Fruit fly (Drosophila melanogaster) whole organism, embryonic: ENCODE results near the gene Cmtr1.

ENCODE experiments used
- ATbp ChIP-seq: fragments of 200-800 bp; sonication (Bioruptor generic); optimal IDR thresholded peaks from 2 replicates; lab custom pipeline; 2017; ENCODE audit warnings: missing biosample characterization, mild to moderate bottlenecking, missing genetic modification characterization, missing genetic modification reagents
- Aef1 ChIP-seq: fragments of 200-800 bp; sonication (Bioruptor generic); IDR thresholded peaks from 3 replicates; pipeline ENCODE4 v1.3.6; 2022; ENCODE audit warnings: missing biosample characterization, missing genetic modification characterization
- Bgb ChIP-seq: fragments of 200-800 bp; sonication (Bioruptor generic); IDR thresholded peaks from 2 replicates; pipeline ENCODE4 v1.3.6; 2022; ENCODE audit warnings: missing biosample characterization, missing genetic modification characterization; ENCODE audit not compliant: partially characterized antibody
- Bteb2 ChIP-seq: fragments of 200-800 bp; sonication (Bioruptor generic); optimal IDR thresholded peaks from 2 replicates; lab custom pipeline; 2016; ENCODE audit warnings: missing biosample characterization, missing genetic modification characterization
- CG10431 ChIP-seq: fragments of 200-800 bp; sonication (Bioruptor generic); optimal IDR thresholded peaks from 3 replicates; lab custom pipeline; 2018; ENCODE audit warnings: missing biosample characterization, mild to moderate bottlenecking, missing genetic modification characterization
- CG11398 ChIP-seq: fragments of 200-800 bp; sonication (Bioruptor generic); optimal IDR thresholded peaks from 2 replicates; lab custom pipeline; 2016; ENCODE audit warnings: missing biosample characterization, missing genetic modification characterization
- CG11504 ChIP-seq: fragments of 200-800 bp; sonication (Bioruptor generic); optimal IDR thresholded peaks from 3 replicates; lab custom pipeline; 2019; ENCODE audit warnings: missing biosample characterization, mild to moderate bottlenecking, missing genetic modification characterization, moderate library complexity
- CG1603 ChIP-seq: fragments of 200-800 bp; sonication (Bioruptor generic); optimal IDR thresholded peaks from 2 replicates; lab custom pipeline; 2019; ENCODE audit warnings: missing biosample characterization, mild to moderate bottlenecking, missing genetic modification characterization, moderate library complexity
- CG17328 ChIP-seq: fragments of 200-800 bp; sonication (Bioruptor generic); IDR thresholded peaks from 2 replicates; pipeline ENCODE4 v1.3.6; 2022; ENCODE audit warnings: missing biosample characterization, missing genetic modification characterization
- CG17385 ChIP-seq: fragments of 200-800 bp; sonication (Bioruptor generic); optimal IDR thresholded peaks from 3 replicates; lab custom pipeline; 2018; ENCODE audit warnings: missing biosample characterization, mild to moderate bottlenecking, missing genetic modification characterization
- CG18619 ChIP-seq: fragments of 200-800 bp; sonication (Bioruptor generic); optimal IDR thresholded peaks from 3 replicates; lab custom pipeline; 2017; ENCODE audit warnings: missing biosample characterization, mild to moderate bottlenecking, missing genetic modification characterization
- CG2129 ChIP-seq: fragments of 200-800 bp; sonication (Bioruptor generic); IDR thresholded peaks from 2 replicates; pipeline ENCODE4 v1.3.6; 2022; ENCODE audit warnings: missing biosample characterization, missing genetic modification characterization; ENCODE audit not compliant: partially characterized antibody
- CG3847 ChIP-seq: fragments of 200-800 bp; sonication (Bioruptor generic); IDR thresholded peaks from 2 replicates; pipeline ENCODE4 v1.3.6; 2022; ENCODE audit warnings: missing biosample characterization, missing genetic modification characterization
- CG4328 ChIP-seq: fragments of 200-800 bp; sonication (Bioruptor generic); optimal IDR thresholded peaks from 3 replicates; lab custom pipeline; 2017; ENCODE audit warnings: missing biosample characterization, missing genetic modification reagents, missing genetic modification characterization
- CG43689 ChIP-seq: fragments of 200-800 bp; sonication (Bioruptor generic); IDR thresholded peaks from 2 replicates; pipeline ENCODE4 v1.3.6; 2022; ENCODE audit warnings: missing biosample characterization, missing genetic modification characterization
- CG4617 ChIP-seq: fragments of 200-800 bp; sonication (Bioruptor generic); optimal IDR thresholded peaks from 3 replicates; lab custom pipeline; 2016; ENCODE audit warnings: missing biosample characterization, missing genetic modification characterization, borderline replicate concordance
- CG6689 ChIP-seq: fragments of 200-800 bp; sonication (Bioruptor generic); IDR thresholded peaks from 2 replicates; pipeline ENCODE4 v1.3.6; 2022; ENCODE audit warnings: missing biosample characterization, missing genetic modification characterization
- CG6854 ChIP-seq: fragments of 200-800 bp; sonication (Bioruptor generic); optimal IDR thresholded peaks from 3 replicates; lab custom pipeline; 2017; ENCODE audit warnings: missing biosample characterization, mild to moderate bottlenecking, missing genetic modification characterization
- CG8089 ChIP-seq: fragments of 200-800 bp; sonication (Bioruptor generic); optimal IDR thresholded peaks from 3 replicates; lab custom pipeline; 2016; ENCODE audit warnings: missing biosample characterization, missing genetic modification characterization
- CG8478 ChIP-seq: fragments of >200 bp; optimal IDR thresholded peaks from 2 replicates; lab custom pipeline; 2018
- CG9797 ChIP-seq: fragments of 200-800 bp; sonication (Bioruptor generic); optimal IDR thresholded peaks from 3 replicates; lab custom pipeline; 2018; ENCODE audit warnings: missing biosample characterization, mild to moderate bottlenecking, missing genetic modification characterization
- CrebB ChIP-seq: fragments of 200-800 bp; sonication (Bioruptor generic); optimal IDR thresholded peaks from 3 replicates; lab custom pipeline; 2018; ENCODE audit warnings: missing biosample characterization, mild to moderate bottlenecking, missing genetic modification characterization
- Ets97D ChIP-seq: fragments of 200-800 bp; sonication (Bioruptor generic); optimal IDR thresholded peaks from 3 replicates; lab custom pipeline; 2016; ENCODE audit warnings: missing biosample characterization, missing genetic modification characterization
- MBD-R2 ChIP-seq: fragments of 200-800 bp; sonication (Bioruptor generic); IDR thresholded peaks from 2 replicates; pipeline ENCODE4 v1.3.6; 2022; ENCODE audit warnings: missing biosample characterization, missing genetic modification characterization
- Meics ChIP-seq: fragments of 200-800 bp; sonication (Bioruptor generic); optimal IDR thresholded peaks from 2 replicates; lab custom pipeline; 2017; ENCODE audit warnings: missing biosample characterization, mild to moderate bottlenecking, missing genetic modification characterization
- PHDP ChIP-seq: fragments of 200-800 bp; sonication (Bioruptor generic); optimal IDR thresholded peaks from 3 replicates; lab custom pipeline; 2018; ENCODE audit warnings: missing biosample characterization, mild to moderate bottlenecking, missing genetic modification characterization, moderate library complexity
- Sin3A ChIP-seq: fragments of >200 bp; optimal IDR thresholded peaks from 2 replicates; lab custom pipeline; 2018
- Trl ChIP-seq, 3 experiments: fragments of >200 bp in 2 of 3; fragments of 200-800 bp in 1 of 3; sonication (Bioruptor generic) in 1 of 3; optimal IDR thresholded peaks; 2 replicates in 1 of 3; 3 replicates in 2 of 3; lab custom pipeline; 2016 to 2017; ENCODE audit warnings: missing biosample characterization in 1 of 3, missing genetic modification characterization in 1 of 3
- Usf ChIP-seq: fragments of 200-800 bp; sonication (Bioruptor generic); optimal IDR thresholded peaks from 2 replicates; lab custom pipeline; 2017; ENCODE audit warnings: missing genotype, missing biosample characterization, missing genetic modification characterization
- Xrp1 ChIP-seq: fragments of 200-800 bp; sonication (Bioruptor generic); IDR thresholded peaks from 2 replicates; pipeline ENCODE4 v1.3.6; 2022; ENCODE audit warnings: missing biosample characterization, missing genetic modification characterization
- bcd ChIP-seq: fragments of 200-800 bp; sonication (Bioruptor generic); optimal IDR thresholded peaks from 2 replicates; lab custom pipeline; 2017; ENCODE audit warnings: missing biosample characterization, mild to moderate bottlenecking, missing genetic modification characterization
- bsh ChIP-seq, 2 experiments: fragments of 200-800 bp; sonication (Bioruptor generic); optimal IDR thresholded peaks; 2 replicates each; lab custom pipeline; 2017 to 2018; ENCODE audit warnings: mild to moderate bottlenecking in 2 of 2, missing biosample characterization in 2 of 2, missing genetic modification characterization in 2 of 2, moderate library complexity in 1 of 2
- caup ChIP-seq: fragments of 200-800 bp; sonication (Bioruptor generic); optimal IDR thresholded peaks from 3 replicates; lab custom pipeline; 2017; ENCODE audit warnings: missing biosample characterization, mild to moderate bottlenecking, missing genetic modification characterization, moderate library complexity; ENCODE audit not compliant: severe bottlenecking
- corto ChIP-seq: fragments of 200-800 bp; sonication (Bioruptor generic); optimal IDR thresholded peaks from 2 replicates; lab custom pipeline; 2016; ENCODE audit warnings: missing biosample characterization, mild to moderate bottlenecking, missing genetic modification characterization, moderate library complexity
- fd102C ChIP-seq: fragments of 200-800 bp; sonication (Bioruptor generic); optimal IDR thresholded peaks from 2 replicates; lab custom pipeline; 2018; ENCODE audit warnings: missing biosample characterization, mild to moderate bottlenecking, missing genetic modification characterization, moderate library complexity
- inv ChIP-seq: fragments of 200-800 bp; sonication (Bioruptor generic); IDR thresholded peaks from 2 replicates; pipeline ENCODE4 v1.3.6; 2022; ENCODE audit warnings: missing biosample characterization, missing genetic modification characterization; ENCODE audit not compliant: partially characterized antibody
- ken ChIP-seq: fragments of 200-800 bp; sonication (Bioruptor generic); IDR thresholded peaks from 3 replicates; pipeline ENCODE4 v1.3.6; 2022; ENCODE audit warnings: missing biosample characterization, missing genetic modification characterization
- mam ChIP-seq: fragments of 200-800 bp; sonication (Bioruptor generic); optimal IDR thresholded peaks from 3 replicates; lab custom pipeline; 2016; ENCODE audit warnings: missing biosample characterization, missing genetic modification characterization
- p53 ChIP-seq: fragments of 200-800 bp; sonication (Bioruptor generic); optimal IDR thresholded peaks from 2 replicates; lab custom pipeline; 2016; ENCODE audit warnings: missing biosample characterization, missing genetic modification characterization
- pum ChIP-seq: fragments of 200-800 bp; sonication (Bioruptor generic); optimal IDR thresholded peaks from 2 replicates; lab custom pipeline; 2016; ENCODE audit warnings: missing biosample characterization, missing genetic modification characterization
- pzg ChIP-seq: fragments of 200-800 bp; sonication (Bioruptor generic); optimal IDR thresholded peaks from 3 replicates; lab custom pipeline; 2018; ENCODE audit warnings: missing biosample characterization, mild to moderate bottlenecking, missing genetic modification characterization, moderate library complexity
- ranshi ChIP-seq: fragments of 200-800 bp; sonication (Bioruptor generic); IDR thresholded peaks from 2 replicates; pipeline ENCODE4 v1.3.6; 2022; ENCODE audit warnings: missing biosample characterization, missing genetic modification characterization
- row ChIP-seq: fragments of 200-800 bp; sonication (Bioruptor generic); IDR thresholded peaks from 3 replicates; pipeline ENCODE4 v1.3.6; 2022; ENCODE audit warnings: missing biosample characterization, missing genetic modification characterization
- salm ChIP-seq: fragments of 200-800 bp; sonication (Bioruptor generic); optimal IDR thresholded peaks from 2 replicates; lab custom pipeline; 2018; ENCODE audit warnings: missing biosample characterization, mild to moderate bottlenecking, missing genetic modification characterization
- sob ChIP-seq: fragments of 200-800 bp; sonication (Bioruptor generic); IDR thresholded peaks from 2 replicates; pipeline ENCODE4 v1.3.6; 2022; ENCODE audit warnings: missing biosample characterization, missing genetic modification characterization
- trem ChIP-seq: fragments of 200-800 bp; optimal IDR thresholded peaks from 3 replicates; lab custom pipeline; 2019; ENCODE audit warnings: missing biosample characterization, mild to moderate bottlenecking, missing genetic modification characterization, moderate library complexity
- tx ChIP-seq: fragments of 200-800 bp; sonication (Bioruptor generic); optimal IDR thresholded peaks from 2 replicates; lab custom pipeline; 2016; ENCODE audit warnings: missing biosample characterization, missing genetic modification characterization
- unc-4 ChIP-seq: fragments of 200-800 bp; sonication (Bioruptor generic); IDR thresholded peaks from 2 replicates; pipeline ENCODE4 v1.3.6; 2022; ENCODE audit warnings: missing biosample characterization, missing genetic modification characterization; ENCODE audit not compliant: partially characterized antibody
- zen2 ChIP-seq: fragments of 200-800 bp; sonication (Bioruptor generic); IDR thresholded peaks from 3 replicates; pipeline ENCODE4 v1.3.6; 2022; ENCODE audit warnings: missing biosample characterization, missing genetic modification characterization; ENCODE audit not compliant: partially characterized antibody
- zf30C ChIP-seq: fragments of 200-800 bp; sonication (Bioruptor generic); optimal IDR thresholded peaks from 3 replicates; lab custom pipeline; 2018; ENCODE audit warnings: missing biosample characterization, mild to moderate bottlenecking, missing genetic modification characterization

Cmtr1 gene

dm6 chrX:4105830-4106233 is 5.0 kb upstream of the Cmtr1 start, which contains the start of gene cib (continued):
- TF ChIP-seq sob (GFP tag; lab: Robert Waterston, UW), result peak; percentile 63
- TF ChIP-seq CG18619, result peak; percentile 9
- TF ChIP-seq CG4617, result no peak
- peak; percentile 43 for TF ChIP-seq CG17385
- TF ChIP-seq CG8478 (lab: Kevin White, UChicago), result peak; percentile 19
- peak; percentile 87 for TF ChIP-seq trem (tag; lab: Kevin White, UChicago)
- peak; percentile 67; the same call in 2 of the 3 replicates for TF ChIP-seq zen2
- TF ChIP-seq CrebB (tag; lab: Kevin White, UChicago), result no peak
- TF ChIP-seq caup, result peak; percentile 64
- TF ChIP-seq ken (GFP tag; lab: Robert Waterston, UW), result 0 out of 3 replicates have a peak, but pooled peaks have one; percentile 39
- peak; percentile 15 for TF ChIP-seq Meics (GFP tag; lab: Kevin White, UChicago)
- peak; percentile 8 for TF ChIP-seq bcd (GFP tag; lab: Kevin White, UChicago)
- peak; percentile 89 for TF ChIP-seq Bgb (GFP tag; lab: Robert Waterston, UW)
- TF ChIP-seq MBD-R2 (GFP tag; lab: Robert Waterston, UW), result peak; percentile 55
- no peak for TF ChIP-seq pum
- TF ChIP-seq inv (GFP tag; lab: Robert Waterston, UW), result peak; percentile 68; the same call in 1 of the 2 replicates
- peak; percentile 60 for TF ChIP-seq CG2129 (GFP tag; lab: Robert Waterston, UW)
- TF ChIP-seq salm, result peak; percentile 25
- peak; percentile 45 for TF ChIP-seq ATbp (GFP tag; lab: Kevin White, UChicago)
- TF ChIP-seq CG1603 (tag; lab: Kevin White, UChicago), result peak; percentile 90
- peak; percentile 6 for TF ChIP-seq CG8089 (GFP tag; lab: Kevin White, UChicago)
- TF ChIP-seq Ets97D (GFP tag; lab: Kevin White, UChicago), result peak; percentile 83
- no peak for TF ChIP-seq Trl (optimal IDR thresholded peaks at IDR 0.05; lab: Kevin White, UChicago)
- peak; percentile 47 for TF ChIP-seq Trl (GFP tag; optimal IDR thresholded peaks at IDR 0.05; lab: Kevin White, UChicago)
- peak; percentile 33 for TF ChIP-seq CG11398
- TF ChIP-seq CG11504, result peak; percentile 35
- no peak for TF ChIP-seq Aef1 (GFP tag; lab: Robert Waterston, UW)
- no peak for TF ChIP-seq Bteb2 (GFP tag; lab: Kevin White, UChicago)
- peak; percentile 28 for TF ChIP-seq tx (GFP tag; lab: Kevin White, UChicago)
- TF ChIP-seq CG4328 (GFP tag; lab: Kevin White, UChicago), result no peak
- peak; percentile 77 for TF ChIP-seq unc-4 (GFP tag; lab: Robert Waterston, UW)
- TF ChIP-seq fd102C (GFP tag; lab: Kevin White, UChicago), result no peak
- peak; percentile 81 for TF ChIP-seq CG3847 (GFP tag; lab: Robert Waterston, UW)
- peak; percentile 31; the same call in 1 of the 2 replicates for TF ChIP-seq Xrp1 (GFP tag; lab: Robert Waterston, UW)
- TF ChIP-seq CG17328 (GFP tag; lab: Robert Waterston, UW), result no peak
- peak; percentile 39; the same call in 1 of the 2 replicates for TF ChIP-seq CG6689 (GFP tag; lab: Robert Waterston, UW)
- TF ChIP-seq row (GFP tag; lab: Robert Waterston, UW), result peak; percentile 77
- peak; percentile 70 for TF ChIP-seq p53 (GFP tag; lab: Kevin White, UChicago)
- peak; percentile 47; the same call in 1 of the 2 replicates for TF ChIP-seq ranshi (GFP tag; lab: Robert Waterston, UW)
- TF ChIP-seq CG43689 (GFP tag; lab: Robert Waterston, UW), result no peak
- peak; percentile 17 for TF ChIP-seq Sin3A (lab: Kevin White, UChicago)
- TF ChIP-seq PHDP, result peak; percentile 31
- no peak for TF ChIP-seq Usf (GFP tag; lab: Kevin White, UChicago)
- no peak for TF ChIP-seq corto (GFP tag; lab: Kevin White, UChicago)
- TF ChIP-seq zf30C (GFP tag; lab: Kevin White, UChicago), result peak; percentile 20
- TF ChIP-seq bsh (GFP tag; optimal IDR thresholded peaks at IDR 0.05; lab: Kevin White, UChicago), result peak; percentile 3 to 7
- peak; percentile 8 for TF ChIP-seq mam (GFP tag; lab: Kevin White, UChicago)
- peak; percentile 99 for TF ChIP-seq pzg (GFP tag; lab: Kevin White, UChicago)
- peak; percentile 21 for TF ChIP-seq CG6854 (GFP tag; lab: Kevin White, UChicago)
- TF ChIP-seq CG10431 (GFP tag; lab: Kevin White, UChicago), result peak; percentile 53
- peak; percentile 98 for TF ChIP-seq CG9797 (GFP tag; lab: Kevin White, UChicago)
